Fruit fly (Drosophila melanogaster) whole organism, embryonic: ENCODE results near the gene Smvt.

ENCODE experiments used
- Ada2b ChIP-seq: fragments of 200-800 bp; sonication (Bioruptor generic); IDR thresholded peaks from 2 replicates; pipeline ENCODE4 v1.3.6; 2022; ENCODE audit warnings: missing biosample characterization, missing genetic modification characterization
- Awh ChIP-seq: fragments of 200-800 bp; sonication (Bioruptor generic); IDR thresholded peaks from 2 replicates; pipeline ENCODE4, ENCODE4 v1.3.6; 2022; ENCODE audit warnings: missing biosample characterization, missing genetic modification characterization
- CG11504 ChIP-seq: fragments of 200-800 bp; sonication (Bioruptor generic); optimal IDR thresholded peaks from 3 replicates; lab custom pipeline; 2019; ENCODE audit warnings: missing biosample characterization, mild to moderate bottlenecking, missing genetic modification characterization, moderate library complexity
- CG12155 ChIP-seq: fragments of 200-800 bp; sonication (Bioruptor generic); optimal IDR thresholded peaks from 3 replicates; lab custom pipeline; 2016; ENCODE audit warnings: missing biosample characterization, missing genetic modification characterization
- CG14014 ChIP-seq: fragments of 200-800 bp; sonication (Bioruptor generic); IDR thresholded peaks from 2 replicates; pipeline ENCODE4 v1.3.6; 2022; ENCODE audit warnings: missing biosample characterization, missing genetic modification characterization
- CG1603 ChIP-seq: fragments of 200-800 bp; sonication (Bioruptor generic); optimal IDR thresholded peaks from 2 replicates; lab custom pipeline; 2019; ENCODE audit warnings: missing biosample characterization, mild to moderate bottlenecking, missing genetic modification characterization, moderate library complexity
- CG18599 ChIP-seq: fragments of 200-800 bp; sonication (Bioruptor generic); optimal IDR thresholded peaks from 3 replicates; lab custom pipeline; 2017; ENCODE audit warnings: missing biosample characterization, missing genetic modification characterization, mild to moderate bottlenecking, moderate library complexity, missing genetic modification reagents
- CG30431 ChIP-seq: fragments of 200-800 bp; sonication (Bioruptor generic); optimal IDR thresholded peaks from 2 replicates; lab custom pipeline; 2017; ENCODE audit warnings: missing biosample characterization, missing genetic modification characterization
- CG32772 ChIP-seq: fragments of 200-800 bp; sonication (Bioruptor generic); IDR thresholded peaks from 2 replicates; pipeline ENCODE4 v1.3.6; 2022; ENCODE audit warnings: missing biosample characterization, missing genetic modification characterization
- CG5953 ChIP-seq: fragments of 200-800 bp; sonication (Bioruptor generic); IDR thresholded peaks from 2 replicates; pipeline ENCODE4 v1.3.6; 2022; ENCODE audit warnings: missing biosample characterization, missing genetic modification characterization
- CG6689 ChIP-seq: fragments of 200-800 bp; sonication (Bioruptor generic); IDR thresholded peaks from 2 replicates; pipeline ENCODE4 v1.3.6; 2022; ENCODE audit warnings: missing biosample characterization, missing genetic modification characterization
- CG6765 ChIP-seq: fragments of 200-800 bp; sonication (Bioruptor generic); optimal IDR thresholded peaks from 3 replicates; lab custom pipeline; 2017; ENCODE audit warnings: missing biosample characterization, mild to moderate bottlenecking, missing genetic modification characterization
- CG7357 ChIP-seq: fragments of 200-800 bp; sonication (Bioruptor generic); IDR thresholded peaks from 3 replicates; pipeline ENCODE4 v1.3.6; 2022; ENCODE audit warnings: missing biosample characterization, missing genetic modification characterization
- CG9215 ChIP-seq: fragments of 200-800 bp; sonication (Bioruptor generic); IDR thresholded peaks from 2 replicates; pipeline ENCODE4 v1.3.6; 2022; ENCODE audit warnings: missing biosample characterization, missing genetic modification characterization
- CG9437 ChIP-seq: fragments of 200-800 bp; sonication (Bioruptor generic); optimal IDR thresholded peaks from 2 replicates; lab custom pipeline; 2018; ENCODE audit warnings: missing biosample characterization, mild to moderate bottlenecking, missing genetic modification characterization
- CG9609 ChIP-seq: fragments of 200-800 bp; sonication (Bioruptor generic); optimal IDR thresholded peaks from 3 replicates; lab custom pipeline; 2016; ENCODE audit warnings: missing biosample characterization, missing genetic modification characterization
- CoRest ChIP-seq: fragments of 200-800 bp; sonication (Bioruptor generic); optimal IDR thresholded peaks from 3 replicates; lab custom pipeline; 2018; ENCODE audit warnings: missing biosample characterization, mild to moderate bottlenecking, missing genetic modification characterization, moderate library complexity
- D19A ChIP-seq: fragments of 200-800 bp; optimal IDR thresholded peaks from 3 replicates; lab custom pipeline; 2019; ENCODE audit warnings: missing biosample characterization, mild to moderate bottlenecking, missing genetic modification characterization, moderate library complexity
- Dad ChIP-seq: fragments of 200-800 bp; sonication (Bioruptor generic); optimal IDR thresholded peaks from 3 replicates; lab custom pipeline; 2016; ENCODE audit warnings: missing biosample characterization, missing genetic modification characterization
- Dip2 ChIP-seq: fragments of 200-800 bp; sonication (Bioruptor generic); IDR thresholded peaks from 2 replicates; pipeline ENCODE4 v1.3.6; 2022; ENCODE audit warnings: missing biosample characterization, missing genetic modification characterization
- Dip3 ChIP-seq: fragments of 200-800 bp; sonication (Bioruptor generic); optimal IDR thresholded peaks from 3 replicates; lab custom pipeline; 2016; ENCODE audit warnings: missing biosample characterization, missing genetic modification characterization
- Doc3 ChIP-seq: fragments of 200-800 bp; sonication (Bioruptor generic); IDR thresholded peaks from 3 replicates; pipeline ENCODE4 v1.3.6; 2022; ENCODE audit warnings: missing biosample characterization, missing genetic modification characterization; ENCODE audit not compliant: partially characterized antibody
- Eip74EF ChIP-seq, 2 experiments: fragments of 200-800 bp in 1 of 2; fragments of >200 bp in 1 of 2; sonication (Bioruptor generic) in 1 of 2; optimal IDR thresholded peaks; 2 replicates each; lab custom pipeline; 2017 to 2019; ENCODE audit warnings: missing biosample characterization in 2 of 2, missing genetic modification characterization in 2 of 2, mild to moderate bottlenecking in 1 of 2, moderate library complexity in 1 of 2
- Gug ChIP-seq: fragments of 200-800 bp; sonication (Bioruptor generic); IDR thresholded peaks from 4 replicates; pipeline ENCODE4 v1.3.6; 2022; ENCODE audit warnings: missing biosample characterization, missing genetic modification characterization
- HLHmδ ChIP-seq: fragments of 200-800 bp; sonication (Bioruptor generic); optimal IDR thresholded peaks from 2 replicates; lab custom pipeline; 2018; ENCODE audit warnings: missing biosample characterization, mild to moderate bottlenecking, missing genetic modification characterization, moderate library complexity
- Hey ChIP-seq: fragments of 200-800 bp; sonication (Bioruptor generic); optimal IDR thresholded peaks from 3 replicates; lab custom pipeline; 2018; ENCODE audit warnings: missing biosample characterization, mild to moderate bottlenecking, missing genetic modification characterization
- Hmr ChIP-seq: fragments of 200-800 bp; sonication (Bioruptor generic); optimal IDR thresholded peaks from 3 replicates; lab custom pipeline; 2017; ENCODE audit warnings: mild to moderate bottlenecking, missing biosample characterization, missing genetic modification reagents, missing genetic modification characterization
- Hmx ChIP-seq: fragments of 200-800 bp; sonication (Bioruptor generic); optimal IDR thresholded peaks from 2 replicates; lab custom pipeline; 2016; ENCODE audit warnings: missing biosample characterization, missing genetic modification characterization
- Hr51 ChIP-seq, 2 experiments: fragments of 200-800 bp; sonication (Bioruptor generic); optimal IDR thresholded peaks; 2 replicates in 1 of 2; 3 replicates in 1 of 2; lab custom pipeline; 2016 to 2018; ENCODE audit warnings: missing biosample characterization in 2 of 2, missing genetic modification characterization in 2 of 2, mild to moderate bottlenecking in 1 of 2, moderate library complexity in 1 of 2
- MBD-R2 ChIP-seq: fragments of 200-800 bp; sonication (Bioruptor generic); IDR thresholded peaks from 2 replicates; pipeline ENCODE4 v1.3.6; 2022; ENCODE audit warnings: missing biosample characterization, missing genetic modification characterization
- Meics ChIP-seq: fragments of 200-800 bp; sonication (Bioruptor generic); optimal IDR thresholded peaks from 2 replicates; lab custom pipeline; 2017; ENCODE audit warnings: missing biosample characterization, mild to moderate bottlenecking, missing genetic modification characterization
- Six4 ChIP-seq: fragments of 200-800 bp; sonication (Bioruptor generic); optimal IDR thresholded peaks from 2 replicates; lab custom pipeline; 2016; ENCODE audit warnings: missing biosample characterization, missing genetic modification characterization
- Trl ChIP-seq, 3 experiments: fragments of >200 bp in 2 of 3; fragments of 200-800 bp in 1 of 3; sonication (Bioruptor generic) in 1 of 3; optimal IDR thresholded peaks; 2 replicates in 1 of 3; 3 replicates in 2 of 3; lab custom pipeline; 2016 to 2017; ENCODE audit warnings: missing biosample characterization in 1 of 3, missing genetic modification characterization in 1 of 3
- bbx ChIP-seq: fragments of 200-800 bp; sonication (Bioruptor generic); IDR thresholded peaks from 2 replicates; pipeline ENCODE4 v1.3.6; 2022; ENCODE audit warnings: missing biosample characterization, missing genetic modification characterization; ENCODE audit not compliant: partially characterized antibody
- dimm ChIP-seq: fragments of 200-800 bp; sonication (Bioruptor generic); IDR thresholded peaks from 2 replicates; pipeline ENCODE4 v1.3.6; 2022; ENCODE audit warnings: missing biosample characterization, missing genetic modification characterization
- dmrt99B ChIP-seq: fragments of 200-800 bp; sonication (Bioruptor generic); optimal IDR thresholded peaks from 2 replicates; lab custom pipeline; 2018; ENCODE audit warnings: missing biosample characterization, mild to moderate bottlenecking, missing genetic modification characterization, moderate library complexity
- dysf ChIP-seq: fragments of 200-800 bp; sonication (Bioruptor generic); IDR thresholded peaks from 3 replicates; pipeline ENCODE4 v1.3.6; 2022; ENCODE audit warnings: missing biosample characterization, missing genetic modification characterization
- fd102C ChIP-seq: fragments of 200-800 bp; sonication (Bioruptor generic); optimal IDR thresholded peaks from 2 replicates; lab custom pipeline; 2018; ENCODE audit warnings: missing biosample characterization, mild to moderate bottlenecking, missing genetic modification characterization, moderate library complexity
- gcm2 ChIP-seq: fragments of 200-800 bp; sonication (Bioruptor generic); optimal IDR thresholded peaks from 2 replicates; lab custom pipeline; 2016; ENCODE audit warnings: missing biosample characterization, missing genetic modification characterization
- insv ChIP-seq, 2 experiments: fragments of 200-800 bp; sonication (Bioruptor generic); optimal IDR thresholded peaks; 3 replicates each; lab custom pipeline; 2016 to 2018; ENCODE audit warnings: missing biosample characterization in 2 of 2, missing genetic modification characterization in 2 of 2
- klu ChIP-seq: fragments of 200-800 bp; sonication (Bioruptor generic); IDR thresholded peaks from 2 replicates; pipeline ENCODE4 v1.3.6; 2022; ENCODE audit warnings: missing biosample characterization, missing genetic modification characterization
- kni ChIP-seq: fragments of 200-800 bp; sonication (Bioruptor generic); optimal IDR thresholded peaks from 3 replicates; lab custom pipeline; 2017; ENCODE audit warnings: mild to moderate bottlenecking, missing biosample characterization, missing genetic modification reagents, missing genetic modification characterization
- lilli ChIP-seq: fragments of 200-800 bp; sonication (Bioruptor generic); optimal IDR thresholded peaks from 3 replicates; lab custom pipeline; 2016; ENCODE audit warnings: missing biosample characterization, missing genetic modification characterization
- lov ChIP-seq, 2 experiments: fragments of 200-800 bp in 1 of 2; fragments of >200 bp in 1 of 2; sonication (Bioruptor generic) in 1 of 2; IDR thresholded peaks in 1 of 2; optimal IDR thresholded peaks in 1 of 2; 2 replicates in 1 of 2; 3 replicates in 1 of 2; pipeline versions ENCODE4 v1.3.6 to Lab custom; 2017 to 2022; ENCODE audit warnings: missing biosample characterization in 1 of 2, missing genetic modification characterization in 1 of 2
- oc ChIP-seq: fragments of 200-800 bp; sonication (Bioruptor generic); optimal IDR thresholded peaks from 2 replicates; lab custom pipeline; 2018; ENCODE audit warnings: missing biosample characterization, mild to moderate bottlenecking, missing genetic modification characterization, moderate library complexity
- pum ChIP-seq: fragments of 200-800 bp; sonication (Bioruptor generic); optimal IDR thresholded peaks from 2 replicates; lab custom pipeline; 2016; ENCODE audit warnings: missing biosample characterization, missing genetic modification characterization
- sens ChIP-seq: fragments of 200-800 bp; sonication (Bioruptor generic); peaks from one replicate; lab custom pipeline; 2016; ENCODE audit warnings: missing biosample characterization, missing genetic modification characterization
- sisA ChIP-seq: fragments of 200-800 bp; sonication (Bioruptor generic); IDR thresholded peaks from 2 replicates; pipeline ENCODE4 v1.3.6; 2022; ENCODE audit warnings: missing biosample characterization, missing genetic modification characterization
- sob ChIP-seq: fragments of 200-800 bp; sonication (Bioruptor generic); IDR thresholded peaks from 2 replicates; pipeline ENCODE4 v1.3.6; 2022; ENCODE audit warnings: missing biosample characterization, missing genetic modification characterization
- usp ChIP-seq: fragments of >200 bp; optimal IDR thresholded peaks from 2 replicates; lab custom pipeline; 2017; ENCODE audit warnings: missing biosample characterization, missing genetic modification characterization
- zfh2 ChIP-seq: fragments of 200-800 bp; sonication (Bioruptor generic); optimal IDR thresholded peaks from 2 replicates; lab custom pipeline; 2016; ENCODE audit warnings: missing biosample characterization, missing genetic modification characterization

The Smvt gene

dm6 chr3R:31709769-31710168 lies 51.6 kb downstream of the Smvt start (continued):
- no peak for TF ChIP-seq CG12155 (GFP tag; lab: Kevin White, UChicago)
- TF ChIP-seq CG14014 (GFP tag; lab: Robert Waterston, UW), result no peak
- no peak for TF ChIP-seq Eip74EF (GFP tag; optimal IDR thresholded peaks at IDR 0.05; lab: Kevin White, UChicago)
- peak; percentile 26 for TF ChIP-seq CG1603 (tag; lab: Kevin White, UChicago)
- peak; percentile 24 for TF ChIP-seq CG11504 (tag; lab: Kevin White, UChicago)
- peak; percentile 25 for TF ChIP-seq oc (tag; lab: Kevin White, UChicago)
- TF ChIP-seq CG7357, result no peak
- peak; percentile 37 for TF ChIP-seq dmrt99B (tag; lab: Kevin White, UChicago)
- TF ChIP-seq Dad (GFP tag; lab: Kevin White, UChicago), result no peak
- TF ChIP-seq Hmr, result no peak
- TF ChIP-seq klu (GFP tag; lab: Robert Waterston, UW), result no peak
- TF ChIP-seq lilli (GFP tag; lab: Kevin White, UChicago), result no peak
- TF ChIP-seq pum (GFP tag; lab: Kevin White, UChicago), result no peak
- TF ChIP-seq CG9215 (GFP tag; lab: Robert Waterston, UW), result no peak
- no peak for TF ChIP-seq Meics (GFP tag; lab: Kevin White, UChicago)
- TF ChIP-seq D19A (tag; lab: Kevin White, UChicago), result peak; percentile 65
- TF ChIP-seq Dip2, result no peak
- TF ChIP-seq CG6689, result no peak
- no peak for TF ChIP-seq MBD-R2 (GFP tag; lab: Robert Waterston, UW)
- no peak for TF ChIP-seq dimm (GFP tag; lab: Robert Waterston, UW)
- no peak for TF ChIP-seq Doc3 (GFP tag; lab: Robert Waterston, UW)
- TF ChIP-seq Dip3 (GFP tag; lab: Kevin White, UChicago), result no peak
- no peak for TF ChIP-seq Hmx (GFP tag; lab: Kevin White, UChicago)
- no peak for TF ChIP-seq lov (optimal IDR thresholded peaks at IDR 0.05; lab: Kevin White, UChicago)
- no peak for TF ChIP-seq lov (GFP tag; IDR thresholded peaks at IDR 0.05; lab: Robert Waterston, UW)
- no peak for TF ChIP-seq CG18599 (GFP tag; lab: Kevin White, UChicago)
- no peak for TF ChIP-seq sob
- TF ChIP-seq sens (GFP tag; lab: Kevin White, UChicago), result peak; percentile 63
- TF ChIP-seq CoRest, result no peak
- TF ChIP-seq fd102C (GFP tag; lab: Kevin White, UChicago), result no peak
- TF ChIP-seq CG9609 (GFP tag; lab: Kevin White, UChicago), result no peak
- TF ChIP-seq kni (GFP tag; lab: Kevin White, UChicago), result no peak
- no peak for TF ChIP-seq Awh (GFP tag; lab: Robert Waterston, UW)
- TF ChIP-seq sisA (GFP tag; lab: Robert Waterston, UW), result 0 out of 2 replicates have a peak, but pooled peaks have one; percentile 19
- no peak for TF ChIP-seq gcm2 (GFP tag; lab: Kevin White, UChicago)
- TF ChIP-seq Hey (tag; lab: Kevin White, UChicago), result no peak
- TF ChIP-seq CG5953 (GFP tag; lab: Robert Waterston, UW), result no peak
- peak in 1 of 2 experiments; percentile 23 for TF ChIP-seq Hr51 (GFP tag; optimal IDR thresholded peaks at IDR 0.05; lab: Kevin White, UChicago)
- TF ChIP-seq Trl (optimal IDR thresholded peaks at IDR 0.05; lab: Kevin White, UChicago), result no peak
- no peak for TF ChIP-seq Trl (GFP tag; optimal IDR thresholded peaks at IDR 0.05; lab: Kevin White, UChicago)
- no peak for TF ChIP-seq zfh2
- TF ChIP-seq bbx, result no peak
- 0 out of 2 replicates have a peak, but pooled peaks have one; percentile 23 for TF ChIP-seq Ada2b (GFP tag; lab: Robert Waterston, UW)
- TF ChIP-seq HLHmδ (GFP tag; lab: Kevin White, UChicago), result no peak
- no peak for TF ChIP-seq CG32772
- TF ChIP-seq CG9437 (GFP tag; lab: Kevin White, UChicago), result peak; percentile 4
- TF ChIP-seq CG6765 (GFP tag; lab: Kevin White, UChicago), result no peak
- no peak for TF ChIP-seq insv (GFP tag; optimal IDR thresholded peaks at IDR 0.05; lab: Kevin White, UChicago)
- TF ChIP-seq usp, result no peak
- no peak for TF ChIP-seq Six4 (GFP tag; lab: Kevin White, UChicago)
- no peak for TF ChIP-seq CG30431 (GFP tag; lab: Kevin White, UChicago)
- no peak for TF ChIP-seq dysf (GFP tag; lab: Robert Waterston, UW)
- TF ChIP-seq Gug (GFP tag; lab: Robert Waterston, UW), result no peak
